Fruit fly (Drosophila melanogaster) whole organism, embryonic: Measurements from ENCODE around the gene CG14015.

Source experiments
- Asciz ChIP-seq: fragments of 200-800 bp; sonication (Bioruptor generic); optimal IDR thresholded peaks from 2 replicates; lab custom pipeline; 2017; ENCODE audit warnings: missing biosample characterization, mild to moderate bottlenecking, missing genetic modification characterization, missing genetic modification reagents
- B-H1 ChIP-seq: fragments of 200-800 bp; sonication (Bioruptor generic); IDR thresholded peaks from 3 replicates; pipeline ENCODE4 v1.3.6; 2022; ENCODE audit warnings: missing biosample characterization, missing genetic modification characterization
- BtbVII ChIP-seq: fragments of 200-800 bp; sonication (Bioruptor generic); optimal IDR thresholded peaks from 3 replicates; lab custom pipeline; 2017; ENCODE audit warnings: missing biosample characterization, mild to moderate bottlenecking, missing genetic modification characterization
- CG10209 ChIP-seq: fragments of 200-800 bp; sonication (Bioruptor generic); optimal IDR thresholded peaks from 3 replicates; lab custom pipeline; 2017; ENCODE audit warnings: missing biosample characterization, mild to moderate bottlenecking, missing genetic modification characterization, missing genetic modification reagents
- CG10654 ChIP-seq: fragments of 200-800 bp; sonication (Bioruptor generic); optimal IDR thresholded peaks from 2 replicates; lab custom pipeline; 2016; ENCODE audit warnings: missing biosample characterization, missing genetic modification characterization
- CG15073 ChIP-seq: fragments of 200-800 bp; sonication (Bioruptor generic); optimal IDR thresholded peaks from 2 replicates; lab custom pipeline; 2016; ENCODE audit warnings: missing biosample characterization, missing genetic modification characterization
- CG1602 ChIP-seq: fragments of 200-800 bp; sonication (Bioruptor generic); optimal IDR thresholded peaks from 3 replicates; lab custom pipeline; 2016; ENCODE audit warnings: missing biosample characterization, missing genetic modification characterization
- CG17359 ChIP-seq: fragments of 200-800 bp; sonication (Bioruptor generic); optimal IDR thresholded peaks from 3 replicates; lab custom pipeline; 2018; ENCODE audit warnings: missing biosample characterization, mild to moderate bottlenecking, missing genetic modification characterization, moderate library complexity
- CG17802 ChIP-seq: fragments of 200-800 bp; sonication (Bioruptor generic); optimal IDR thresholded peaks from 2 replicates; lab custom pipeline; 2018; ENCODE audit warnings: missing biosample characterization, mild to moderate bottlenecking, missing genetic modification characterization, moderate library complexity
- CG18476 ChIP-seq: fragments of 200-800 bp; sonication (Bioruptor generic); optimal IDR thresholded peaks from 2 replicates; lab custom pipeline; 2016; ENCODE audit warnings: missing biosample characterization, mild to moderate bottlenecking, missing genetic modification characterization
- CG18599 ChIP-seq: fragments of 200-800 bp; sonication (Bioruptor generic); optimal IDR thresholded peaks from 3 replicates; lab custom pipeline; 2017; ENCODE audit warnings: missing biosample characterization, missing genetic modification characterization, mild to moderate bottlenecking, moderate library complexity, missing genetic modification reagents
- CG2199 ChIP-seq: fragments of 200-800 bp; sonication (Bioruptor generic); IDR thresholded peaks from 3 replicates; pipeline ENCODE4 v1.3.6; 2022; ENCODE audit warnings: missing biosample characterization, missing genetic modification characterization
- CG3281 ChIP-seq: fragments of 200-800 bp; sonication (Bioruptor generic); optimal IDR thresholded peaks from 3 replicates; lab custom pipeline; 2017; ENCODE audit warnings: missing biosample characterization, mild to moderate bottlenecking, missing genetic modification characterization
- CG42726 ChIP-seq: fragments of 200-800 bp; sonication (Bioruptor generic); IDR thresholded peaks from 2 replicates; pipeline ENCODE4 v1.3.6; 2022; ENCODE audit warnings: missing biosample characterization, missing genetic modification characterization; ENCODE audit not compliant: partially characterized antibody
- CG4820 ChIP-seq: fragments of 200-800 bp; sonication (Bioruptor generic); optimal IDR thresholded peaks from 3 replicates; lab custom pipeline; 2016; ENCODE audit warnings: missing biosample characterization, missing genetic modification characterization
- CG8359 ChIP-seq: fragments of 200-800 bp; sonication (Bioruptor generic); optimal IDR thresholded peaks from 2 replicates; lab custom pipeline; 2017; ENCODE audit warnings: missing biosample characterization, mild to moderate bottlenecking, missing genetic modification characterization, borderline replicate concordance
- CHES-1-like ChIP-seq: fragments of 200-800 bp; sonication (Bioruptor generic); optimal IDR thresholded peaks from 2 replicates; lab custom pipeline; 2016; ENCODE audit warnings: missing biosample characterization, missing genetic modification characterization
- D19A ChIP-seq: fragments of 200-800 bp; optimal IDR thresholded peaks from 3 replicates; lab custom pipeline; 2019; ENCODE audit warnings: missing biosample characterization, mild to moderate bottlenecking, missing genetic modification characterization, moderate library complexity
- Dp ChIP-seq: fragments of 200-800 bp; sonication (Bioruptor generic); optimal IDR thresholded peaks from 2 replicates; lab custom pipeline; 2018; ENCODE audit warnings: missing biosample characterization, mild to moderate bottlenecking, missing genetic modification characterization, moderate library complexity
- H2.0 ChIP-seq: fragments of 200-800 bp; sonication (Bioruptor generic); IDR thresholded peaks from 2 replicates; pipeline ENCODE4 v1.3.6; 2022; ENCODE audit warnings: missing biosample characterization, missing genetic modification characterization
- HHEX ChIP-seq: fragments of 200-800 bp; sonication (Bioruptor generic); optimal IDR thresholded peaks from 3 replicates; lab custom pipeline; 2017; ENCODE audit warnings: missing biosample characterization, mild to moderate bottlenecking, missing genetic modification characterization, missing genetic modification reagents
- MESR4 ChIP-seq: fragments of 200-800 bp; sonication (Bioruptor generic); optimal IDR thresholded peaks from 2 replicates; lab custom pipeline; 2018; ENCODE audit warnings: missing biosample characterization, mild to moderate bottlenecking, missing genetic modification characterization, moderate library complexity
- Scr ChIP-seq: fragments of 200-800 bp; sonication (Bioruptor generic); IDR thresholded peaks from 2 replicates; pipeline ENCODE4 v1.3.6; 2022; ENCODE audit warnings: missing biosample characterization, missing genetic modification characterization; ENCODE audit not compliant: partially characterized antibody
- Spps ChIP-seq: fragments of 200-800 bp; sonication (Bioruptor generic); optimal IDR thresholded peaks from 2 replicates; lab custom pipeline; 2018; ENCODE audit warnings: missing biosample characterization, mild to moderate bottlenecking, missing genetic modification characterization
- Sry-β ChIP-seq: fragments of 200-800 bp; sonication (Bioruptor generic); optimal IDR thresholded peaks from 2 replicates; lab custom pipeline; 2018; ENCODE audit warnings: missing biosample characterization, mild to moderate bottlenecking, missing genetic modification characterization, moderate library complexity
- Vsx1 ChIP-seq: fragments of 200-800 bp; sonication (Bioruptor generic); optimal IDR thresholded peaks from 2 replicates; lab custom pipeline; 2017; ENCODE audit warnings: missing biosample characterization, mild to moderate bottlenecking, missing genetic modification characterization, missing genetic modification reagents
- Xbp1 ChIP-seq: fragments of 200-800 bp; sonication (Bioruptor generic); optimal IDR thresholded peaks from 3 replicates; lab custom pipeline; 2016; ENCODE audit warnings: missing biosample characterization, mild to moderate bottlenecking, missing genetic modification characterization
- Xrp1 ChIP-seq: fragments of 200-800 bp; sonication (Bioruptor generic); IDR thresholded peaks from 2 replicates; pipeline ENCODE4 v1.3.6; 2022; ENCODE audit warnings: missing biosample characterization, missing genetic modification characterization
- crc ChIP-seq: fragments of 200-800 bp; sonication (Bioruptor generic); optimal IDR thresholded peaks from 2 replicates; lab custom pipeline; 2016; ENCODE audit warnings: missing biosample characterization, missing genetic modification characterization
- crp ChIP-seq, 2 experiments: fragments of 200-800 bp; sonication (Bioruptor generic); optimal IDR thresholded peaks; 2 replicates in 1 of 2; 3 replicates in 1 of 2; lab custom pipeline; 2017; ENCODE audit warnings: missing biosample characterization in 2 of 2, missing genetic modification characterization in 2 of 2, mild to moderate bottlenecking in 1 of 2, moderate library complexity in 1 of 2
- fu2 ChIP-seq: fragments of 200-800 bp; sonication (Bioruptor generic); optimal IDR thresholded peaks from 2 replicates; lab custom pipeline; 2016; ENCODE audit warnings: missing biosample characterization, missing genetic modification characterization
- gce ChIP-seq: fragments of 200-800 bp; sonication (Bioruptor generic); IDR thresholded peaks from 3 replicates; pipeline ENCODE4 v1.3.6; 2022; ENCODE audit warnings: missing biosample characterization, missing genetic modification characterization
- gcm2 ChIP-seq: fragments of 200-800 bp; sonication (Bioruptor generic); optimal IDR thresholded peaks from 2 replicates; lab custom pipeline; 2016; ENCODE audit warnings: missing biosample characterization, missing genetic modification characterization
- jing ChIP-seq: fragments of 200-800 bp; sonication (Bioruptor generic); optimal IDR thresholded peaks from 2 replicates; lab custom pipeline; 2018; ENCODE audit warnings: missing biosample characterization, mild to moderate bottlenecking, missing genetic modification characterization
- lov ChIP-seq, 2 experiments: fragments of 200-800 bp in 1 of 2; fragments of >200 bp in 1 of 2; sonication (Bioruptor generic) in 1 of 2; IDR thresholded peaks in 1 of 2; optimal IDR thresholded peaks in 1 of 2; 2 replicates in 1 of 2; 3 replicates in 1 of 2; pipeline versions ENCODE4 v1.3.6 to Lab custom; 2017 to 2022; ENCODE audit warnings: missing biosample characterization in 1 of 2, missing genetic modification characterization in 1 of 2
- mirr ChIP-seq: fragments of 200-800 bp; sonication (Bioruptor generic); optimal IDR thresholded peaks from 3 replicates; lab custom pipeline; 2018; ENCODE audit warnings: missing biosample characterization, mild to moderate bottlenecking, missing genetic modification characterization
- org-1 ChIP-seq: fragments of 200-800 bp; sonication (Bioruptor generic); optimal IDR thresholded peaks from 2 replicates; lab custom pipeline; 2017; ENCODE audit warnings: missing biosample characterization, missing genetic modification characterization
- pb ChIP-seq: fragments of 200-800 bp; sonication (Bioruptor generic); optimal IDR thresholded peaks from 3 replicates; lab custom pipeline; 2016; ENCODE audit warnings: missing biosample characterization, missing genetic modification characterization
- pita ChIP-seq: fragments of 200-800 bp; sonication (Bioruptor generic); optimal IDR thresholded peaks from 2 replicates; lab custom pipeline; 2017; ENCODE audit warnings: missing biosample characterization, mild to moderate bottlenecking, missing genetic modification characterization
- pnt ChIP-seq: fragments of 200-800 bp; sonication (Bioruptor generic); optimal IDR thresholded peaks from 3 replicates; lab custom pipeline; 2016; ENCODE audit warnings: missing biosample characterization, missing genetic modification characterization
- pum ChIP-seq: fragments of 200-800 bp; sonication (Bioruptor generic); optimal IDR thresholded peaks from 2 replicates; lab custom pipeline; 2016; ENCODE audit warnings: missing biosample characterization, missing genetic modification characterization
- rib ChIP-seq: fragments of 200-800 bp; sonication (Bioruptor generic); IDR thresholded peaks from 2 replicates; pipeline ENCODE4 v1.3.6; 2022; ENCODE audit warnings: missing biosample characterization, missing genetic modification characterization
- row ChIP-seq: fragments of 200-800 bp; sonication (Bioruptor generic); IDR thresholded peaks from 3 replicates; pipeline ENCODE4 v1.3.6; 2022; ENCODE audit warnings: missing biosample characterization, missing genetic modification characterization
- salm ChIP-seq: fragments of 200-800 bp; sonication (Bioruptor generic); optimal IDR thresholded peaks from 2 replicates; lab custom pipeline; 2018; ENCODE audit warnings: missing biosample characterization, mild to moderate bottlenecking, missing genetic modification characterization
- sd ChIP-seq: fragments of 200-800 bp; sonication (Bioruptor generic); optimal IDR thresholded peaks from 3 replicates; lab custom pipeline; 2018; ENCODE audit warnings: missing biosample characterization, mild to moderate bottlenecking, missing genetic modification characterization, moderate library complexity
- slbo ChIP-seq: fragments of 200-800 bp; sonication (Bioruptor generic); IDR thresholded peaks from 2 replicates; pipeline ENCODE4 v1.3.6; 2022; ENCODE audit warnings: missing biosample characterization, missing genetic modification characterization
- slp2 ChIP-seq: fragments of 200-800 bp; sonication (Bioruptor generic); optimal IDR thresholded peaks from 2 replicates; lab custom pipeline; 2016; ENCODE audit warnings: missing biosample characterization, missing genetic modification characterization
- sug ChIP-seq: fragments of 200-800 bp; optimal IDR thresholded peaks from 2 replicates; lab custom pipeline; 2019; ENCODE audit warnings: missing biosample characterization, mild to moderate bottlenecking, missing genetic modification characterization, moderate library complexity
- wek ChIP-seq: fragments of 200-800 bp; sonication (Bioruptor generic); optimal IDR thresholded peaks from 3 replicates; lab custom pipeline; 2018; ENCODE audit warnings: missing biosample characterization, mild to moderate bottlenecking, missing genetic modification characterization, moderate library complexity

Gene CG14015

DNA sequence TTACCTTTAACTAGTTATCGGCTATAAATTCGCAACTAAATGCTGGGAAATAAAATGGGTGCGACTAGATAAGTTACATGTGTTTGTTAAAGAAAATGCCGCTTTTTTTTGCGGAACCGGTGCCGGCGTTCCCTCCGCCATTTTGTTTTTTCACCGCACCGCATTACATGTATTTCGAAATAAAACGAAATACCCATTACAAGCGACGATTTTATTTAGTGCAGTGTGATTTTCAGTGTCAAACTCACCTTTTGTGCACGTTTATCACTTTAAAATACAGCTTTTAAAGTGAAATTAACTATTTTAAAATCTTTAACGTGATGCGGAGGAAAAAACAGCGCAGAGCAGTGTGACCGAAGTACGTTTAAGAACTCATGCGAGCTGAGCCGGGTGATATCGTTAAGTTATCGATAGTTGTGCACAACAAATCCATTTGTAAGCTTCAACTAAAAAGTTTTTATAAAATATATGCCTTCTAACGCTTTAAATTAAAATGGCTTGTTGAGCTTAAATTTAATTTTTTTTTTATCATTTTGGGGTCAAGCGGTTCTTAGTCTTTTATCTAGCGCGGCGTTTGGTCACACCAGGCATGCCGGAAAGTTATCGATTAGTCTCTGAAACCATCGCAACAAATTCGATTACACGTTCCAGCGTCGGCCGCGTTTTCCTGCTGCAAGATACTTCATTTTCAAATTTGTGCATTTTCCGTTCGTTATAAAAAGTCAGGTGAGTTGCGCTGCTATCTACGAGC, 3.1 kb upstream of the CG14015 start, which contains the start of the genes Hel25E and Lam (continued):
- TF ChIP-seq CG10209 (GFP tag; lab: Kevin White, UChicago): no peak
- TF ChIP-seq jing (GFP tag; lab: Kevin White, UChicago): no peak
- no peak for TF ChIP-seq CG42726 (GFP tag; lab: Robert Waterston, UW)
- TF ChIP-seq Dp (GFP tag; lab: Kevin White, UChicago): peak; percentile 50
- no peak for TF ChIP-seq Vsx1 (GFP tag; lab: Kevin White, UChicago)
- no peak for TF ChIP-seq CG18476 (GFP tag; lab: Kevin White, UChicago)
- TF ChIP-seq Asciz (GFP tag; lab: Kevin White, UChicago): no peak
- no peak for TF ChIP-seq lov (optimal IDR thresholded peaks at IDR 0.05; lab: Kevin White, UChicago)
- no peak for TF ChIP-seq lov (GFP tag; IDR thresholded peaks at IDR 0.05; lab: Robert Waterston, UW)
- TF ChIP-seq BtbVII (GFP tag; lab: Kevin White, UChicago): no peak
- no peak for TF ChIP-seq wek (GFP tag; lab: Kevin White, UChicago)
- TF ChIP-seq sug: no peak
- TF ChIP-seq B-H1 (GFP tag; lab: Robert Waterston, UW): no peak
- no peak for TF ChIP-seq pita (GFP tag; lab: Kevin White, UChicago)
- TF ChIP-seq HHEX (GFP tag; lab: Kevin White, UChicago): no peak
- no peak for TF ChIP-seq gce
- TF ChIP-seq CHES-1-like (GFP tag; lab: Kevin White, UChicago): peak; percentile 42
- TF ChIP-seq pum (GFP tag; lab: Kevin White, UChicago): no peak
- TF ChIP-seq MESR4 (GFP tag; lab: Kevin White, UChicago): peak; percentile 38
- no peak for TF ChIP-seq org-1 (GFP tag; lab: Kevin White, UChicago)
- TF ChIP-seq mirr: no peak
- TF ChIP-seq Spps: peak; percentile 18
- TF ChIP-seq slbo (GFP tag; lab: Robert Waterston, UW): no peak
- TF ChIP-seq CG17359 (tag; lab: Kevin White, UChicago): peak; percentile 94
- no peak for TF ChIP-seq salm (tag; lab: Kevin White, UChicago)
- no peak for TF ChIP-seq CG4820 (GFP tag; lab: Kevin White, UChicago)
- TF ChIP-seq pb: no peak
- no peak for TF ChIP-seq CG17802 (tag; lab: Kevin White, UChicago)
- TF ChIP-seq sd (tag; lab: Kevin White, UChicago): no peak
- TF ChIP-seq D19A (tag; lab: Kevin White, UChicago): no peak
- no peak for TF ChIP-seq CG3281
- TF ChIP-seq H2.0: no peak
- TF ChIP-seq Xbp1: no peak
- TF ChIP-seq gcm2 (GFP tag; lab: Kevin White, UChicago): no peak
- no peak for TF ChIP-seq Sry-β (GFP tag; lab: Kevin White, UChicago)
- TF ChIP-seq CG10654 (GFP tag; lab: Kevin White, UChicago): no peak
- TF ChIP-seq Xrp1: no peak
- no peak for TF ChIP-seq CG18599 (GFP tag; lab: Kevin White, UChicago)
- no peak for TF ChIP-seq rib (GFP tag; lab: Robert Waterston, UW)
- TF ChIP-seq Scr (GFP tag; lab: Robert Waterston, UW): peak; percentile 91
- no peak for TF ChIP-seq CG8359 (GFP tag; lab: Kevin White, UChicago)
- TF ChIP-seq CG2199 (GFP tag; lab: Robert Waterston, UW): no peak
- TF ChIP-seq CG15073: no peak
- TF ChIP-seq crp (GFP tag; optimal IDR thresholded peaks at IDR 0.05; lab: Kevin White, UChicago): peak in 1 of 2 experiments; percentile 21
- TF ChIP-seq fu2 (GFP tag; lab: Kevin White, UChicago): no peak
- TF ChIP-seq slp2 (GFP tag; lab: Kevin White, UChicago): no peak
- no peak for TF ChIP-seq CG1602 (GFP tag; lab: Kevin White, UChicago)
- no peak for TF ChIP-seq crc (GFP tag; lab: Kevin White, UChicago)
- TF ChIP-seq pnt (GFP tag; lab: Kevin White, UChicago): no peak
- TF ChIP-seq row (GFP tag; lab: Robert Waterston, UW): peak; percentile 71
